Worm (Caenorhabditis elegans) whole organism, L4 larva: Measurements from ENCODE around the gene C12D12.3.

ENCODE experiments used
- F49E8.2 ChIP-seq: sonication (generic microtip); optimal IDR thresholded peaks from 2 replicates; lab custom pipeline; 2016; ENCODE audit warnings: missing compliant biosample characterization, mild to moderate bottlenecking, missing genetic modification characterization, borderline replicate concordance
- daf-12 ChIP-seq: fragments of 150-350 bp; optimal IDR thresholded peaks from 2 replicates; lab custom pipeline; 2014; ENCODE audit warnings: missing biosample characterization, missing genetic modification reagents, missing genetic modification characterization
- dmd-6 ChIP-seq: fragments of 200-800 bp; sonication (Bioruptor generic); IDR thresholded peaks from 2 replicates; pipeline ENCODE4 v1.3.6; 2022; ENCODE audit warnings: missing genetic modification reagents, missing genetic modification characterization, missing compliant biosample characterization
- gei-8 ChIP-seq: fragments of 200-800 bp; sonication (Bioruptor generic); optimal IDR thresholded peaks from 2 replicates; lab custom pipeline; 2018; ENCODE audit warnings: mild to moderate bottlenecking, missing genetic modification characterization, missing compliant biosample characterization
- lin-13 ChIP-seq: fragments of 150-350 bp; optimal IDR thresholded peaks from 2 replicates; lab custom pipeline; 2014; ENCODE audit warnings: missing biosample characterization, missing genetic modification reagents, missing genetic modification characterization
- lin-15B ChIP-seq: fragments of 150-350 bp; sonication (generic microtip); optimal IDR thresholded peaks from 3 replicates; lab custom pipeline; 2014; ENCODE audit warnings: missing biosample characterization, missing genetic modification characterization
- lir-3 ChIP-seq: sonication (generic microtip); optimal IDR thresholded peaks from 2 replicates; lab custom pipeline; 2016; ENCODE audit warnings: mild to moderate bottlenecking, missing genetic modification characterization, missing compliant biosample characterization
- mep-1 ChIP-seq: fragments of 150-350 bp; sonication (generic microtip); optimal IDR thresholded peaks from 3 replicates; lab custom pipeline; 2014; ENCODE audit warnings: missing biosample characterization, missing genetic modification characterization
- nhr-102 ChIP-seq: sonication (generic microtip); optimal IDR thresholded peaks from 2 replicates; lab custom pipeline; 2016; ENCODE audit warnings: mild to moderate bottlenecking, missing genetic modification characterization, moderate library complexity, missing compliant biosample characterization
- nhr-25 ChIP-seq: sonication (generic microtip); optimal IDR thresholded peaks from 2 replicates; lab custom pipeline; 2017; ENCODE audit warnings: missing genetic modification characterization, mild to moderate bottlenecking, missing compliant biosample characterization, antibody characterized with exemption, moderate library complexity, borderline replicate concordance; ENCODE audit not compliant: insufficient read depth
- skn-1 ChIP-seq: fragments of 150-350 bp; optimal IDR thresholded peaks from 2 replicates; lab custom pipeline; 2014; ENCODE audit warnings: missing biosample characterization, missing genetic modification characterization
- ztf-11 ChIP-seq: fragments of 150-350 bp; optimal IDR thresholded peaks from 2 replicates; lab custom pipeline; 2014; ENCODE audit warnings: missing biosample characterization, missing genetic modification characterization

DNA sequence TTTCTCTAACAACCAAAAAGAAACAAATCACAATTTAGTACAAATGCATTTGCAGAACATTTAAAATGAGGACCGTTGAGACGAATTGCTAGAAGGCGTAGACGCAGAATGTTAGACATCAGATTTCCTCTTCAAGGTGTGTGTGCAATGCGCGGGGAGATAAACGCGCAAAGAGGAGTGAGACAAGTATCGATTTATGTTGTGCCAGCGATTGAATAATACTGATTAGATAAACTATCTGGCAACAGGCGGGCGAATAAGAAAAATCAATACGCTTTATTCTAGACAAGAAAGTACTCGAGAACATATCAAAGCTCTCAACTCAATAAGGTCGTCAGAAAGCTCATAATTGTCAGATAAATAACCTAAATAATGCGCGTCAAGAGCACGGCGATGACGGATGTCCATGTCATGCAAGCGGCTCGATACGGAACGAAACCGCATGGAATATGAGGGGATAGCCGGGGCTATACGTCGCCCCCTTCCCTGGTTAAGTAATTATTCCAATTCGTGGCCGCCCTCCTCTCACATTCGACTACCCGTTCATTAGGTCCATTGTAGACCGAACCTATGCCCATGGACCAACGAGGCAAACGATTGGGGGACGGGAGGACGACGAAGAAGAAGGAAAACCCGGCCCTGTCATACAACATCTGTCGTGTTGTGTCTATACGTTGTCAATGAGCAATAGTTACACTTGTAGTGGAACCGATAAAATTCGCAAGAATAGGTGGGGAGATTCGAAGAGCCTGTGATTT is 21.9 kb upstream of the C12D12.3 start:
- TF ChIP-seq lin-13 (GFP tag; lab: Kevin White, UChicago) (no peak), dmd-6 (GFP tag; lab: Robert Waterston, UW) (no peak), F49E8.2 (tag; lab: Kevin White, UChicago) (no peak), ztf-11 (tag; lab: Kevin White, UChicago) (no peak), skn-1 (no peak), nhr-25 (tag; lab: Kevin White, UChicago) (no peak), lir-3 (tag; lab: Kevin White, UChicago) (no peak), nhr-102 (tag; lab: Kevin White, UChicago) (no peak), gei-8 (no peak), lin-15B (tag; lab: Kevin White, UChicago) (no peak), daf-12 (tag; lab: Kevin White, UChicago) (no peak), mep-1 (tag; lab: Kevin White, UChicago) (no peak)
